Fruit fly (Drosophila melanogaster) whole organism, prepupa: ENCODE results near the gene spict.

ENCODE experiments used
- CG10631 ChIP-seq: fragments of 200-800 bp; sonication (Bioruptor generic); optimal IDR thresholded peaks from 2 replicates; lab custom pipeline; 2016; ENCODE audit warnings: missing biosample characterization, missing genetic modification characterization
- CG10669 ChIP-seq: fragments of 200-800 bp; sonication (Bioruptor generic); optimal IDR thresholded peaks from 3 replicates; lab custom pipeline; 2018; ENCODE audit warnings: missing biosample characterization, mild to moderate bottlenecking, missing genetic modification characterization, moderate library complexity
- CG11294 ChIP-seq: fragments of 200-800 bp; sonication (Bioruptor generic); IDR thresholded peaks from 2 replicates; pipeline ENCODE4 v1.3.6; 2022; ENCODE audit warnings: missing biosample characterization, missing genetic modification characterization
- CG11762 ChIP-seq: fragments of 200-800 bp; sonication (Bioruptor generic); optimal IDR thresholded peaks from 3 replicates; lab custom pipeline; 2016; ENCODE audit warnings: missing biosample characterization, missing genetic modification characterization; ENCODE audit not compliant: insufficient read depth
- CG11902 ChIP-seq: fragments of 200-800 bp; sonication (Bioruptor generic); optimal IDR thresholded peaks from 3 replicates; lab custom pipeline; 2016; ENCODE audit warnings: missing biosample characterization, missing genetic modification characterization
- CG15336 ChIP-seq: fragments of 200-800 bp; sonication (Bioruptor generic); IDR thresholded peaks from 2 replicates; pipeline ENCODE4 v1.3.6; 2022; ENCODE audit warnings: missing biosample characterization, missing genetic modification characterization
- CG1621 ChIP-seq: fragments of 200-800 bp; sonication (Bioruptor generic); optimal IDR thresholded peaks from 3 replicates; lab custom pipeline; 2018; ENCODE audit warnings: missing biosample characterization, mild to moderate bottlenecking, missing genetic modification characterization
- CG16779 ChIP-seq: fragments of 200-800 bp; sonication (Bioruptor generic); optimal IDR thresholded peaks from 3 replicates; lab custom pipeline; 2017; ENCODE audit warnings: missing biosample characterization, mild to moderate bottlenecking, missing genetic modification characterization
- CG3032 ChIP-seq: fragments of 200-800 bp; optimal IDR thresholded peaks from 2 replicates; lab custom pipeline; 2019; ENCODE audit warnings: missing biosample characterization, mild to moderate bottlenecking, missing genetic modification characterization, moderate library complexity
- CG31627 ChIP-seq: fragments of 200-800 bp; sonication (Bioruptor generic); optimal IDR thresholded peaks from 3 replicates; lab custom pipeline; 2016; ENCODE audit warnings: missing biosample characterization, missing genetic modification characterization
- CG3919 ChIP-seq: fragments of 200-800 bp; sonication (Bioruptor generic); optimal IDR thresholded peaks from 3 replicates; lab custom pipeline; 2016; ENCODE audit warnings: missing biosample characterization, missing genetic modification characterization
- CG4318 ChIP-seq: fragments of 200-800 bp; sonication (Bioruptor generic); optimal IDR thresholded peaks from 3 replicates; lab custom pipeline; 2017; ENCODE audit warnings: missing biosample characterization, mild to moderate bottlenecking, missing genetic modification characterization
- CG6276 ChIP-seq: fragments of 200-800 bp; sonication (Bioruptor generic); optimal IDR thresholded peaks from 2 replicates; lab custom pipeline; 2017; ENCODE audit warnings: missing biosample characterization, mild to moderate bottlenecking, missing genetic modification characterization
- CG6792 ChIP-seq: fragments of 200-800 bp; sonication (Bioruptor generic); optimal IDR thresholded peaks from 3 replicates; lab custom pipeline; 2016; ENCODE audit warnings: missing biosample characterization, missing genetic modification characterization
- CG6854 ChIP-seq: fragments of 200-800 bp; sonication (Bioruptor generic); optimal IDR thresholded peaks from 2 replicates; lab custom pipeline; 2017; ENCODE audit warnings: missing biosample characterization, mild to moderate bottlenecking, missing genetic modification characterization
- CG7368 ChIP-seq: fragments of 200-800 bp; sonication (Bioruptor generic); optimal IDR thresholded peaks from 3 replicates; lab custom pipeline; 2016; ENCODE audit warnings: missing biosample characterization, missing genetic modification characterization
- CG8319 ChIP-seq: fragments of 200-800 bp; sonication (Bioruptor generic); optimal IDR thresholded peaks from 3 replicates; lab custom pipeline; 2016; ENCODE audit warnings: missing biosample characterization, missing genetic modification characterization
- CG9139 ChIP-seq: fragments of 200-800 bp; sonication (Bioruptor generic); optimal IDR thresholded peaks from 3 replicates; lab custom pipeline; 2017; ENCODE audit warnings: missing biosample characterization, mild to moderate bottlenecking, missing genetic modification characterization
- Eip78C ChIP-seq: fragments of 200-800 bp; sonication (Bioruptor generic); peaks from one replicate; lab custom pipeline; 2016; ENCODE audit warnings: missing biosample characterization, missing genetic modification characterization
- Eip93F ChIP-seq: fragments of 200-800 bp; sonication (Bioruptor generic); optimal IDR thresholded peaks from 2 replicates; lab custom pipeline; 2016; ENCODE audit warnings: missing biosample characterization, mild to moderate bottlenecking, missing genetic modification characterization
- Ets96B ChIP-seq: fragments of 200-800 bp; optimal IDR thresholded peaks from 2 replicates; lab custom pipeline; 2019; ENCODE audit warnings: missing biosample characterization, mild to moderate bottlenecking, missing genetic modification characterization, moderate library complexity
- Gug ChIP-seq: fragments of 200-800 bp; sonication (Bioruptor generic); IDR thresholded peaks from 2 replicates; pipeline ENCODE4 v1.3.6; 2022; ENCODE audit warnings: missing biosample characterization, missing genetic modification characterization
- Hr38 ChIP-seq: sonication (Bioruptor generic); optimal IDR thresholded peaks from 2 replicates; lab custom pipeline; 2016; ENCODE audit warnings: missing biosample characterization, missing genetic modification characterization
- Hr39 ChIP-seq: fragments of 200-800 bp; sonication (Bioruptor generic); optimal IDR thresholded peaks from 2 replicates; lab custom pipeline; 2016; ENCODE audit warnings: missing biosample characterization, missing genetic modification characterization
- Hr4 ChIP-seq: fragments of 200-800 bp; sonication (Bioruptor generic); optimal IDR thresholded peaks from 3 replicates; lab custom pipeline; 2016; ENCODE audit warnings: missing biosample characterization, missing genetic modification characterization
- Lpt ChIP-seq: fragments of 200-800 bp; sonication (Bioruptor generic); optimal IDR thresholded peaks from 3 replicates; lab custom pipeline; 2016; ENCODE audit warnings: missing biosample characterization, missing genetic modification characterization
- OdsH ChIP-seq: fragments of 200-800 bp; sonication (Bioruptor generic); optimal IDR thresholded peaks from 3 replicates; lab custom pipeline; 2016; ENCODE audit warnings: missing biosample characterization, missing genetic modification characterization
- Smox ChIP-seq: fragments of 200-800 bp; sonication (Bioruptor generic); optimal IDR thresholded peaks from 3 replicates; lab custom pipeline; 2016; ENCODE audit warnings: missing biosample characterization, missing genetic modification characterization
- Sox102F ChIP-seq: fragments of 200-800 bp; sonication (Bioruptor generic); optimal IDR thresholded peaks from 2 replicates; lab custom pipeline; 2016; ENCODE audit warnings: missing biosample characterization, mild to moderate bottlenecking, missing genetic modification characterization
- Sox14 ChIP-seq: fragments of 200-800 bp; sonication (Bioruptor generic); optimal IDR thresholded peaks from 3 replicates; lab custom pipeline; 2016; ENCODE audit warnings: missing biosample characterization, missing genetic modification characterization
- Sox15 ChIP-seq: fragments of 200-800 bp; sonication (Bioruptor generic); optimal IDR thresholded peaks from 3 replicates; lab custom pipeline; 2016; ENCODE audit warnings: missing biosample characterization, missing genetic modification characterization
- achi ChIP-seq: fragments of 200-800 bp; sonication (Bioruptor generic); optimal IDR thresholded peaks from 3 replicates; lab custom pipeline; 2016; ENCODE audit warnings: missing biosample characterization, missing genetic modification characterization
- acj6 ChIP-seq: fragments of 200-800 bp; sonication (Bioruptor generic); optimal IDR thresholded peaks from 3 replicates; lab custom pipeline; 2016; ENCODE audit warnings: missing biosample characterization, missing genetic modification characterization
- cyc ChIP-seq: fragments of 200-800 bp; sonication (Bioruptor generic); optimal IDR thresholded peaks from 3 replicates; lab custom pipeline; 2016; ENCODE audit warnings: missing biosample characterization, missing genetic modification characterization
- dac ChIP-seq: fragments of 200-800 bp; sonication (Bioruptor generic); optimal IDR thresholded peaks from 2 replicates; lab custom pipeline; 2017; ENCODE audit warnings: missing biosample characterization, mild to moderate bottlenecking, missing genetic modification characterization
- eg ChIP-seq: fragments of 200-800 bp; sonication (Bioruptor generic); IDR thresholded peaks from 3 replicates; pipeline ENCODE4 v1.3.6; 2022; ENCODE audit warnings: missing biosample characterization, missing genetic modification characterization
- esn ChIP-seq: fragments of 200-800 bp; sonication (Bioruptor generic); optimal IDR thresholded peaks from 2 replicates; lab custom pipeline; 2016; ENCODE audit warnings: missing biosample characterization, mild to moderate bottlenecking, missing genetic modification characterization, moderate library complexity
- fd59A ChIP-seq: fragments of 200-800 bp; sonication (Bioruptor generic); optimal IDR thresholded peaks from 2 replicates; lab custom pipeline; 2017; ENCODE audit warnings: missing biosample characterization, mild to moderate bottlenecking, missing genetic modification characterization, missing genetic modification reagents
- fd85E ChIP-seq: fragments of 200-800 bp; sonication (Bioruptor generic); optimal IDR thresholded peaks from 3 replicates; lab custom pipeline; 2016; ENCODE audit warnings: missing biosample characterization, missing genetic modification characterization
- fkh ChIP-seq: fragments of 200-800 bp; sonication (Bioruptor generic); optimal IDR thresholded peaks from 3 replicates; lab custom pipeline; 2017; ENCODE audit warnings: missing biosample characterization, mild to moderate bottlenecking, missing genetic modification characterization, moderate library complexity
- net ChIP-seq: fragments of 200-800 bp; sonication (Bioruptor generic); optimal IDR thresholded peaks from 3 replicates; lab custom pipeline; 2016; ENCODE audit warnings: missing biosample characterization, missing genetic modification characterization
- pdm3 ChIP-seq: fragments of 200-800 bp; sonication (Bioruptor generic); optimal IDR thresholded peaks from 3 replicates; lab custom pipeline; 2016; ENCODE audit warnings: missing biosample characterization, missing genetic modification characterization
- salr ChIP-seq, 2 experiments: fragments of 200-800 bp; sonication (Bioruptor generic); optimal IDR thresholded peaks; 3 replicates each; lab custom pipeline; 2016 to 2018; ENCODE audit warnings: missing biosample characterization in 2 of 2, missing genetic modification characterization in 2 of 2, mild to moderate bottlenecking in 1 of 2
- spab ChIP-seq: fragments of 200-800 bp; sonication (Bioruptor generic); optimal IDR thresholded peaks from 2 replicates; lab custom pipeline; 2017; ENCODE audit warnings: missing biosample characterization, mild to moderate bottlenecking, missing genetic modification characterization, missing genetic modification reagents
- ss ChIP-seq, 2 experiments: fragments of 200-800 bp; sonication (Bioruptor generic); optimal IDR thresholded peaks; 2 replicates in 1 of 2; 3 replicates in 1 of 2; lab custom pipeline; 2017 to 2018; ENCODE audit warnings: mild to moderate bottlenecking in 2 of 2, missing biosample characterization in 2 of 2, missing genetic modification characterization in 2 of 2, moderate library complexity in 1 of 2
- topi ChIP-seq: fragments of 200-800 bp; sonication (Bioruptor generic); optimal IDR thresholded peaks from 3 replicates; lab custom pipeline; 2016; ENCODE audit warnings: missing biosample characterization, missing genetic modification characterization
- vri ChIP-seq: fragments of 200-800 bp; sonication (Bioruptor generic); optimal IDR thresholded peaks from 3 replicates; lab custom pipeline; 2016; ENCODE audit warnings: missing biosample characterization, mild to moderate bottlenecking, missing genetic modification characterization

Gene spict

DNA sequence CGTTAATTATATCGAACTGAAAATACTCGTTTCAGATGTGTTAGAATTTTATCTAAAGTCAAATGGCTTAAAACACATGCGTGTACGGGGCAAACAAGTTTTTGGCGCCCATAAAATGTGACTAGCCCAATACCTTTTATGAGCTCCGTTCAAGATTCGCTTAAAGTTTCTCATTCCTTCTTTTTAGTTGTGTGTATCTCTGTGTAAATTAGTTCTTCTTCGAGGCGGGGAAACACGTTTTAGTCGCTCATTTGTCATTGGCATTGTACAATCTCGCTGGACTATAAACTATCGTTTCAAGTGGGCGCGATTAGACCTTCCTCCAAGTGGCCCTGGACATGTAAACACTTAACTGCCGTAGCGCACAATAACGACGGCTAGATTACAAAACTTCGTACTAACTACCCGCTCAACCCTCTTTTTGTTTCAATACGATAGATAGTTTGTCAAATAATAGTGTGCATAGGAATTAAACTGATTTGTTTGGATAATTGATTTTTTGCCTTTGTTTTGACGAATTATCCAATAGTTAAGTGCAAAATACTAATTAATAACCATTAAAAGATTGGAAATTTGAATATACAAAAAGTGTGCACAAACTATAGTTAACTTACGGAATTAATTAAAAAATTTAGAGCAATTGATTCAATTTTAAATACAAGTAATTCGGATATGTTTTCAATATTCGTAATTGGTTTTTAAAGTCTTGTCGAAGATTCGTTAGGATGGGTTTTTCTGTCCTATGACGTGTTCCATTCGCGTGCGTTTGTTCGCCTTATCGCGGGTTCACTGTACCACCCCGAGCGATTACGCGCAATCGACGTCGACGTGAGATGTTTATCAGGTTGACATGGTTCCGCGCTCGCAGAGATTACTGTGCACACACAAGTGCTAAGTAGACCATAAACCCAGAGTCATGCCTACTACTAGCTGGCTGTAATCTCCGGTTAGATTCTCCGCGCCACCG lies 16.2 kb downstream of the spict start (continued):
- no peak for TF ChIP-seq CG4318 (GFP tag; lab: Kevin White, UChicago)
- TF ChIP-seq CG10631 (GFP tag; lab: Kevin White, UChicago) = no peak
- TF ChIP-seq Sox14 = peak; percentile 26
- TF ChIP-seq vri (GFP tag; lab: Kevin White, UChicago) = peak; percentile 83
- peak; percentile 22 for TF ChIP-seq achi
- TF ChIP-seq Sox15 (GFP tag; lab: Kevin White, UChicago) = no peak
- TF ChIP-seq esn (GFP tag; lab: Kevin White, UChicago) = peak; percentile 42
- TF ChIP-seq acj6 = peak; percentile 23
- no peak for TF ChIP-seq CG11902 (GFP tag; lab: Kevin White, UChicago)
- peak; percentile 9 for TF ChIP-seq CG16779 (tag; lab: Kevin White, UChicago)
- peak; percentile 88 for TF ChIP-seq Eip78C
- no peak for TF ChIP-seq dac (GFP tag; lab: Kevin White, UChicago)
- TF ChIP-seq CG10669 = peak; percentile 58
- no peak for TF ChIP-seq Hr38 (GFP tag; lab: Kevin White, UChicago)
- peak; percentile 3 for TF ChIP-seq Lpt
- TF ChIP-seq spab (GFP tag; lab: Kevin White, UChicago) = peak; percentile 36
- peak; percentile 0 for TF ChIP-seq CG7368 (GFP tag; lab: Kevin White, UChicago)
- TF ChIP-seq CG3032 (tag; lab: Kevin White, UChicago) = peak; percentile 40
- peak; percentile 47 for TF ChIP-seq OdsH (GFP tag; lab: Kevin White, UChicago)
- TF ChIP-seq fd85E = no peak
- peak; percentile 51 for TF ChIP-seq CG6276 (GFP tag; lab: Kevin White, UChicago)
- peak; percentile 32; the same call in 1 of the 2 replicates for TF ChIP-seq Gug (GFP tag; lab: Robert Waterston, UW)
- TF ChIP-seq eg (GFP tag; lab: Robert Waterston, UW) = peak; percentile 61; the same call in 2 of the 3 replicates
- TF ChIP-seq fkh = peak; percentile 12

- TF ChIP-seq net (GFP tag; lab: Kevin White, UChicago) (peak; percentile 89), CG9139 (peak; percentile 78), CG7368 (GFP tag; lab: Kevin White, UChicago) (peak; percentile 84), CG11294 (peak; percentile 97), eg (GFP tag; lab: Robert Waterston, UW) (peak; percentile 96), CG6854 (GFP tag; lab: Kevin White, UChicago) (peak; percentile 49), Sox102F (GFP tag; lab: Kevin White, UChicago) (peak; percentile 85), pdm3 (GFP tag; lab: Kevin White, UChicago) (peak; percentile 96), CG31627 (GFP tag; lab: Kevin White, UChicago) (peak; percentile 97), CG4318 (GFP tag; lab: Kevin White, UChicago) (peak; percentile 98), salr (GFP tag; optimal IDR thresholded peaks at IDR 0.05; lab: Kevin White, UChicago) (peak; percentile 86 to 97), CG1621 (tag; lab: Kevin White, UChicago) (peak; percentile 80), Hr39 (peak; percentile 97), CG15336 (GFP tag; lab: Robert Waterston, UW) (peak; percentile 94), esn (GFP tag; lab: Kevin White, UChicago) (peak; percentile 96), Hr38 (GFP tag; lab: Kevin White, UChicago) (peak; percentile 73), CG8319 (GFP tag; lab: Kevin White, UChicago) (peak; percentile 94), Eip93F (peak; percentile 74), CG10669 (peak; percentile 95), spab (GFP tag; lab: Kevin White, UChicago) (peak; percentile 89), cyc (peak; percentile 94), Hr4 (GFP tag; lab: Kevin White, UChicago) (peak; percentile 97), topi (GFP tag; lab: Kevin White, UChicago) (peak; percentile 95), CG11762 (GFP tag; lab: Kevin White, UChicago) (peak; percentile 95), CG3032 (tag; lab: Kevin White, UChicago) (peak; percentile 98), Smox (peak; percentile 94), dac (GFP tag; lab: Kevin White, UChicago) (peak; percentile 94), CG6792 (peak; percentile 90), fd59A (GFP tag; lab: Kevin White, UChicago) (peak; percentile 92), ss (GFP tag; optimal IDR thresholded peaks at IDR 0.05; lab: Kevin White, UChicago) (peak; percentile 75 to 93), Ets96B (tag; lab: Kevin White, UChicago) (peak; percentile 94), CG3919 (GFP tag; lab: Kevin White, UChicago) (peak; percentile 96)
Observed at dm6 chr2L:12721794-12722315, 17.3 kb downstream of the spict start, which contains the start of gene Pih1D1. Pih1D1 (minus strand) TSS chr2L:12721843.
